Fruit fly (Drosophila melanogaster) whole organism, embryonic: ENCODE data around the gene CG18622.

Source experiments
- Abd-B ChIP-seq: fragments of 200-800 bp; sonication (Bioruptor generic); optimal IDR thresholded peaks from 2 replicates; lab custom pipeline; 2018; ENCODE audit warnings: missing biosample characterization, mild to moderate bottlenecking, missing genetic modification characterization, moderate library complexity
- BtbVII ChIP-seq: fragments of 200-800 bp; sonication (Bioruptor generic); optimal IDR thresholded peaks from 3 replicates; lab custom pipeline; 2017; ENCODE audit warnings: missing biosample characterization, mild to moderate bottlenecking, missing genetic modification characterization
- CG12659 ChIP-seq: fragments of 200-800 bp; sonication (Bioruptor generic); optimal IDR thresholded peaks from 3 replicates; lab custom pipeline; 2017; ENCODE audit warnings: mild to moderate bottlenecking, missing biosample characterization, missing genetic modification reagents, missing genetic modification characterization
- CG12769 ChIP-seq: fragments of 200-800 bp; sonication (Bioruptor generic); optimal IDR thresholded peaks from 2 replicates; lab custom pipeline; 2019; ENCODE audit warnings: missing biosample characterization, mild to moderate bottlenecking, missing genetic modification characterization, moderate library complexity
- CG14710 ChIP-seq: fragments of 200-800 bp; sonication (Bioruptor generic); optimal IDR thresholded peaks from 3 replicates; lab custom pipeline; 2019; ENCODE audit warnings: missing biosample characterization, mild to moderate bottlenecking, missing genetic modification characterization, moderate library complexity
- CG16779 ChIP-seq: fragments of 200-800 bp; sonication (Bioruptor generic); IDR thresholded peaks from 2 replicates; pipeline ENCODE4 v1.3.6; 2022; ENCODE audit warnings: missing biosample characterization, missing genetic modification characterization
- CG16813 ChIP-seq: fragments of 200-800 bp; sonication (Bioruptor generic); IDR thresholded peaks from 3 replicates; pipeline ENCODE4 v1.3.6; 2022; ENCODE audit warnings: missing biosample characterization, missing genetic modification characterization; ENCODE audit not compliant: partially characterized antibody
- CG3163 ChIP-seq: fragments of 200-800 bp; sonication (Bioruptor generic); optimal IDR thresholded peaks from 3 replicates; lab custom pipeline; 2016; ENCODE audit warnings: missing biosample characterization, missing genetic modification characterization
- CG7556 ChIP-seq: fragments of 200-800 bp; sonication (Bioruptor generic); optimal IDR thresholded peaks from 2 replicates; lab custom pipeline; 2017; ENCODE audit warnings: missing biosample characterization, mild to moderate bottlenecking, missing genetic modification characterization
- Ets97D ChIP-seq: fragments of 200-800 bp; sonication (Bioruptor generic); optimal IDR thresholded peaks from 3 replicates; lab custom pipeline; 2016; ENCODE audit warnings: missing biosample characterization, missing genetic modification characterization
- Fer2 ChIP-seq: fragments of 200-800 bp; sonication (Bioruptor generic); optimal IDR thresholded peaks from 2 replicates; lab custom pipeline; 2018; ENCODE audit warnings: missing biosample characterization, mild to moderate bottlenecking, missing genetic modification characterization, moderate library complexity
- H15 ChIP-seq: fragments of 200-800 bp; sonication (Bioruptor generic); IDR thresholded peaks from 3 replicates; pipeline ENCODE4 v1.3.6; 2022; ENCODE audit warnings: missing biosample characterization, missing genetic modification characterization
- HHEX ChIP-seq: fragments of 200-800 bp; sonication (Bioruptor generic); optimal IDR thresholded peaks from 3 replicates; lab custom pipeline; 2017; ENCODE audit warnings: missing biosample characterization, mild to moderate bottlenecking, missing genetic modification characterization, missing genetic modification reagents
- NC2α ChIP-seq: fragments of 200-800 bp; sonication (Bioruptor generic); optimal IDR thresholded peaks from 2 replicates; lab custom pipeline; 2016; ENCODE audit warnings: missing biosample characterization, missing genetic modification characterization
- Nf-YB ChIP-seq: fragments of 200-800 bp; sonication (Bioruptor generic); optimal IDR thresholded peaks from 3 replicates; lab custom pipeline; 2019; ENCODE audit warnings: missing biosample characterization, mild to moderate bottlenecking, missing genetic modification characterization, moderate library complexity
- Side ChIP-seq: fragments of 200-800 bp; sonication (Bioruptor generic); optimal IDR thresholded peaks from 2 replicates; lab custom pipeline; 2016; ENCODE audit warnings: missing biosample characterization, missing genetic modification characterization
- ara ChIP-seq: fragments of 200-800 bp; sonication (Bioruptor generic); IDR thresholded peaks from 2 replicates; pipeline ENCODE4 v1.3.6; 2022; ENCODE audit warnings: missing biosample characterization, missing genetic modification characterization
- bbx ChIP-seq: fragments of 200-800 bp; sonication (Bioruptor generic); IDR thresholded peaks from 2 replicates; pipeline ENCODE4 v1.3.6; 2022; ENCODE audit warnings: missing biosample characterization, missing genetic modification characterization; ENCODE audit not compliant: partially characterized antibody
- cad ChIP-seq: fragments of >200 bp; optimal IDR thresholded peaks from 2 replicates; lab custom pipeline; 2017; ENCODE audit warnings: missing biosample characterization, missing genetic modification characterization
- cg ChIP-seq: fragments of 200-800 bp; sonication (Bioruptor generic); optimal IDR thresholded peaks from 3 replicates; lab custom pipeline; 2019; ENCODE audit warnings: missing biosample characterization, mild to moderate bottlenecking, missing genetic modification characterization, moderate library complexity
- croc ChIP-seq: fragments of 200-800 bp; sonication (Bioruptor generic); conservative IDR thresholded peaks from 3 replicates; pipeline ENCODE4 v1.3.6; 2022; ENCODE audit warnings: missing biosample characterization, missing genetic modification characterization
- dan ChIP-seq: fragments of 200-800 bp; sonication (Bioruptor generic); IDR thresholded peaks from 2 replicates; pipeline ENCODE4 v1.3.6; 2022; ENCODE audit warnings: missing biosample characterization, missing genetic modification characterization
- dati ChIP-seq: fragments of 200-800 bp; sonication (Bioruptor generic); IDR thresholded peaks from 2 replicates; pipeline ENCODE4 v1.3.6; 2022; ENCODE audit warnings: missing biosample characterization, missing genetic modification characterization
- eve ChIP-seq, 2 experiments: fragments of >200 bp; optimal IDR thresholded peaks; 2 replicates each; lab custom pipeline; 2017; ENCODE audit warnings: missing biosample characterization in 2 of 2, missing genetic modification characterization in 2 of 2
- ewg ChIP-seq: fragments of 200-800 bp; sonication (Bioruptor generic); optimal IDR thresholded peaks from 3 replicates; lab custom pipeline; 2017; ENCODE audit warnings: mild to moderate bottlenecking, missing biosample characterization, missing genetic modification reagents, missing genetic modification characterization
- fru ChIP-seq: fragments of >200 bp; optimal IDR thresholded peaks from 2 replicates; lab custom pipeline; 2017
- fu2 ChIP-seq: fragments of 200-800 bp; sonication (Bioruptor generic); optimal IDR thresholded peaks from 2 replicates; lab custom pipeline; 2016; ENCODE audit warnings: missing biosample characterization, missing genetic modification characterization
- kni ChIP-seq: fragments of 200-800 bp; sonication (Bioruptor generic); optimal IDR thresholded peaks from 3 replicates; lab custom pipeline; 2017; ENCODE audit warnings: mild to moderate bottlenecking, missing biosample characterization, missing genetic modification reagents, missing genetic modification characterization
- onecut ChIP-seq: fragments of 200-800 bp; sonication (Bioruptor generic); IDR thresholded peaks from 2 replicates; pipeline ENCODE4 v1.3.6; 2022; ENCODE audit warnings: missing biosample characterization, missing genetic modification characterization
- pan ChIP-seq, 4 experiments: fragments of >200 bp in 3 of 4; fragments of 200-800 bp in 1 of 4; sonication (Bioruptor generic) in 1 of 4; optimal IDR thresholded peaks in 3 of 4; IDR thresholded peaks in 1 of 4; 2 replicates each; pipeline versions ENCODE4 v1.3.6 to Lab custom; 2017 to 2022; ENCODE audit warnings: missing biosample characterization in 2 of 4, missing genetic modification characterization in 2 of 4, mixed read lengths in 1 of 4
- pho ChIP-seq: fragments of 200-800 bp; sonication (Bioruptor generic); optimal IDR thresholded peaks from 2 replicates; lab custom pipeline; 2016; ENCODE audit warnings: missing biosample characterization, missing genetic modification characterization
- pnt ChIP-seq: fragments of 200-800 bp; sonication (Bioruptor generic); optimal IDR thresholded peaks from 3 replicates; lab custom pipeline; 2016; ENCODE audit warnings: missing biosample characterization, missing genetic modification characterization
- sd ChIP-seq: fragments of 200-800 bp; sonication (Bioruptor generic); optimal IDR thresholded peaks from 3 replicates; lab custom pipeline; 2018; ENCODE audit warnings: missing biosample characterization, mild to moderate bottlenecking, missing genetic modification characterization, moderate library complexity
- sug ChIP-seq: fragments of 200-800 bp; optimal IDR thresholded peaks from 2 replicates; lab custom pipeline; 2019; ENCODE audit warnings: missing biosample characterization, mild to moderate bottlenecking, missing genetic modification characterization, moderate library complexity
- tll ChIP-seq, 2 experiments: fragments of 200-800 bp in 1 of 2; fragments of >200 bp in 1 of 2; sonication (Bioruptor generic) in 1 of 2; optimal IDR thresholded peaks; 2 replicates each; lab custom pipeline; 2017 to 2019; ENCODE audit warnings: missing biosample characterization in 2 of 2, missing genetic modification characterization in 2 of 2, mild to moderate bottlenecking in 1 of 2, moderate library complexity in 1 of 2
- vvl ChIP-seq: fragments of 200-800 bp; sonication (Bioruptor generic); IDR thresholded peaks from 2 replicates; pipeline ENCODE4 v1.3.6; 2022; ENCODE audit warnings: missing biosample characterization, missing genetic modification characterization
- yki ChIP-seq: fragments of >200 bp; optimal IDR thresholded peaks from 3 replicates; lab custom pipeline; 2018

The CG18622 gene

dm6 chr3R:16957759-16958536, 29.6 kb downstream of the CG18622 start (continued):
- no peak for TF ChIP-seq pan (optimal IDR thresholded peaks at IDR 0.05; lab: Kevin White, UChicago)
- peak in 1 of 2 experiments; percentile 70 for TF ChIP-seq pan (GFP tag; optimal IDR thresholded peaks at IDR 0.05 in 1 of 2, IDR thresholded peaks at IDR 0.05 in 1 of 2)
- TF ChIP-seq CG12659, result peak; percentile 91
- peak; percentile 83 for TF ChIP-seq BtbVII
- TF ChIP-seq CG3163, result no peak
- TF ChIP-seq ewg (GFP tag; lab: Kevin White, UChicago), result peak; percentile 76
- TF ChIP-seq pnt (GFP tag; lab: Kevin White, UChicago), result no peak
- TF ChIP-seq croc (GFP tag; lab: Robert Waterston, UW), result peak; percentile 46; the same call in 2 of the 3 replicates
- no peak for TF ChIP-seq eve (GFP tag; optimal IDR thresholded peaks at IDR 0.05; lab: Kevin White, UChicago)
- TF ChIP-seq onecut (GFP tag; lab: Robert Waterston, UW), result peak; percentile 23; the same call in 1 of the 2 replicates
- TF ChIP-seq CG16813 (GFP tag; lab: Robert Waterston, UW), result no peak
- TF ChIP-seq bbx (GFP tag; lab: Robert Waterston, UW), result no peak
- TF ChIP-seq H15 (GFP tag; lab: Robert Waterston, UW), result no peak
- TF ChIP-seq dan (GFP tag; lab: Robert Waterston, UW), result no peak
- TF ChIP-seq, all 482 proteins: peak for 284

DNA sequence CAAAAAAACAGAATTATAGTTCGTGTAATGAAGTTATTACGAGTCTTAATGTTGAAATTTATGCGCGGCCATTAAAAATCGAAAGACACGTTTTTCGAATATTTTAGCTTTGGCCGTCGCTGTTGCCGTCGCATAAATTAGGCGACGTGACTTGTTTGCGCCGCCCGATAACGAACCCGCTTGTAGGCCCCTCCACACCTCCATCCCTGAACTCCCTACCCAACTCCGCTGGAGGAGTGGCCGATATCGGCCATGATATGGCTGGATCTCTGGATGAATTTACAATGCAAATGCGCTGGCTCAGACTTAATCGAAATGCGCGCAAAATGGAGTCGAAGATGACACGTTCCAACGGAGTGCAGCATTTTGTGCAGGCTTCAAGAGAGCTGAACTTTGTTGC, 33.1 kb downstream of the CG18622 start:
- TF ChIP-seq NC2α (GFP tag; lab: Kevin White, UChicago), result no peak
- TF ChIP-seq dati (GFP tag; lab: Robert Waterston, UW), result no peak
- no peak for TF ChIP-seq BtbVII
- TF ChIP-seq CG12769 (tag; lab: Kevin White, UChicago), result peak; percentile 80
- no peak for TF ChIP-seq fru (lab: Kevin White, UChicago)
- peak; percentile 3 for TF ChIP-seq Nf-YB (GFP tag; lab: Kevin White, UChicago)
- TF ChIP-seq pho (GFP tag; lab: Kevin White, UChicago), result no peak
- no peak for TF ChIP-seq Ets97D (GFP tag; lab: Kevin White, UChicago)
- no peak for TF ChIP-seq CG16779 (GFP tag; lab: Robert Waterston, UW)
- TF ChIP-seq vvl (GFP tag; lab: Robert Waterston, UW), result peak; percentile 93
- TF ChIP-seq sd, result no peak
- TF ChIP-seq yki (lab: Kevin White, UChicago), result no peak
- no peak for TF ChIP-seq CG7556
- no peak for TF ChIP-seq HHEX
- no peak for TF ChIP-seq ara (GFP tag; lab: Robert Waterston, UW)
- TF ChIP-seq sug (tag; lab: Kevin White, UChicago), result no peak
- TF ChIP-seq fu2 (GFP tag; lab: Kevin White, UChicago), result no peak
- peak; percentile 21 for TF ChIP-seq Abd-B (GFP tag; lab: Kevin White, UChicago)
- no peak for TF ChIP-seq kni (GFP tag; lab: Kevin White, UChicago)
- no peak for TF ChIP-seq Side
- TF ChIP-seq cg, result no peak
- no peak for TF ChIP-seq CG14710 (tag; lab: Kevin White, UChicago)

- peak; percentile 92 for TF ChIP-seq cad
- no peak for TF ChIP-seq Fer2 (tag; lab: Kevin White, UChicago)
- peak in 1 of 2 experiments; percentile 71 for TF ChIP-seq tll (GFP tag; optimal IDR thresholded peaks at IDR 0.05; lab: Kevin White, UChicago)
- TF ChIP-seq, all 482 proteins: peak for 2
These were observed 36.2 kb downstream of the CG18622 start for dm6 chr3R:16951374-16951773.
